Fruit fly (Drosophila melanogaster) whole organism, embryonic: Measurements from ENCODE around the gene MFS9.

Source experiments
- Ada2b ChIP-seq: fragments of 200-800 bp; sonication (Bioruptor generic); IDR thresholded peaks from 2 replicates; pipeline ENCODE4 v1.3.6; 2022; ENCODE audit warnings: missing biosample characterization, missing genetic modification characterization
- Blimp-1 ChIP-seq: fragments of 200-800 bp; sonication (Bioruptor generic); optimal IDR thresholded peaks from 3 replicates; lab custom pipeline; 2018; ENCODE audit warnings: missing biosample characterization, missing genetic modification characterization, mild to moderate bottlenecking, moderate library complexity, missing genetic modification reagents
- BtbVII ChIP-seq: fragments of 200-800 bp; sonication (Bioruptor generic); optimal IDR thresholded peaks from 3 replicates; lab custom pipeline; 2017; ENCODE audit warnings: missing biosample characterization, mild to moderate bottlenecking, missing genetic modification characterization
- CG10366 ChIP-seq: fragments of 200-800 bp; sonication (Bioruptor generic); IDR thresholded peaks from 2 replicates; pipeline ENCODE4 v1.3.6; 2022; ENCODE audit warnings: missing biosample characterization, missing genetic modification characterization
- CG10979 ChIP-seq: fragments of 200-800 bp; sonication (Bioruptor generic); optimal IDR thresholded peaks from 2 replicates; lab custom pipeline; 2018; ENCODE audit warnings: missing biosample characterization, mild to moderate bottlenecking, missing genetic modification characterization, moderate library complexity
- CG11456 ChIP-seq: fragments of 200-800 bp; sonication (Bioruptor generic); IDR thresholded peaks from 3 replicates; pipeline ENCODE4 v1.3.6; 2022; ENCODE audit warnings: missing biosample characterization, missing genetic modification characterization
- CG11723 ChIP-seq: fragments of 200-800 bp; sonication (Bioruptor generic); optimal IDR thresholded peaks from 2 replicates; lab custom pipeline; 2017; ENCODE audit warnings: missing biosample characterization, mild to moderate bottlenecking, missing genetic modification characterization
- CG1602 ChIP-seq: fragments of 200-800 bp; sonication (Bioruptor generic); optimal IDR thresholded peaks from 3 replicates; lab custom pipeline; 2016; ENCODE audit warnings: missing biosample characterization, missing genetic modification characterization
- CG3163 ChIP-seq: fragments of 200-800 bp; sonication (Bioruptor generic); optimal IDR thresholded peaks from 3 replicates; lab custom pipeline; 2016; ENCODE audit warnings: missing biosample characterization, missing genetic modification characterization
- CG34224 ChIP-seq: fragments of 200-800 bp; sonication (Bioruptor generic); IDR thresholded peaks from 3 replicates; pipeline ENCODE4 v1.3.6; 2022; ENCODE audit warnings: missing biosample characterization, missing genetic modification characterization; ENCODE audit not compliant: partially characterized antibody
- CG5245 ChIP-seq: fragments of 200-800 bp; sonication (Bioruptor generic); optimal IDR thresholded peaks from 3 replicates; lab custom pipeline; 2016; ENCODE audit warnings: missing biosample characterization, missing genetic modification characterization
- CG7786 ChIP-seq: fragments of 200-800 bp; sonication (Bioruptor generic); optimal IDR thresholded peaks from 2 replicates; lab custom pipeline; 2016; ENCODE audit warnings: missing biosample characterization, missing genetic modification characterization
- D ChIP-seq, 2 experiments: fragments of 200-800 bp in 1 of 2; fragments of >200 bp in 1 of 2; sonication (Bioruptor generic) in 1 of 2; optimal IDR thresholded peaks; 2 replicates in 1 of 2; 3 replicates in 1 of 2; lab custom pipeline; 2017; ENCODE audit warnings: mild to moderate bottlenecking in 1 of 2, missing biosample characterization in 1 of 2, missing genetic modification characterization in 1 of 2, missing genetic modification reagents in 1 of 2
- D19A ChIP-seq: fragments of 200-800 bp; optimal IDR thresholded peaks from 3 replicates; lab custom pipeline; 2019; ENCODE audit warnings: missing biosample characterization, mild to moderate bottlenecking, missing genetic modification characterization, moderate library complexity
- Elba2 ChIP-seq: fragments of 200-800 bp; sonication (Bioruptor generic); optimal IDR thresholded peaks from 3 replicates; lab custom pipeline; 2016; ENCODE audit warnings: missing biosample characterization, missing genetic modification characterization
- GATAe ChIP-seq: fragments of 200-800 bp; sonication (Bioruptor generic); conservative IDR thresholded peaks from 2 replicates; pipeline ENCODE4 v1.3.6; 2022; ENCODE audit warnings: missing biosample characterization, missing genetic modification characterization
- Lhr ChIP-seq: fragments of 200-800 bp; sonication (Bioruptor generic); optimal IDR thresholded peaks from 3 replicates; lab custom pipeline; 2017; ENCODE audit warnings: mild to moderate bottlenecking, missing biosample characterization, missing genetic modification reagents, missing genetic modification characterization
- MTF-1 ChIP-seq: fragments of 200-800 bp; sonication (Bioruptor generic); optimal IDR thresholded peaks from 2 replicates; lab custom pipeline; 2018; ENCODE audit warnings: missing biosample characterization, mild to moderate bottlenecking, missing genetic modification characterization, borderline replicate concordance
- NK7.1 ChIP-seq: fragments of 200-800 bp; sonication (Bioruptor generic); optimal IDR thresholded peaks from 3 replicates; lab custom pipeline; 2016; ENCODE audit warnings: missing biosample characterization, missing genetic modification characterization
- Pdp1 ChIP-seq, 2 experiments: fragments of 200-800 bp; sonication (Bioruptor generic); optimal IDR thresholded peaks; 3 replicates each; lab custom pipeline; 2016; ENCODE audit warnings: missing biosample characterization in 2 of 2, missing genetic modification characterization in 2 of 2, mild to moderate bottlenecking in 1 of 2, moderate library complexity in 1 of 2
- Xrp1 ChIP-seq: fragments of 200-800 bp; sonication (Bioruptor generic); IDR thresholded peaks from 2 replicates; pipeline ENCODE4 v1.3.6; 2022; ENCODE audit warnings: missing biosample characterization, missing genetic modification characterization
- chinmo ChIP-seq: fragments of 200-800 bp; sonication (Bioruptor generic); IDR thresholded peaks from 4 replicates; pipeline ENCODE4 v1.3.6; 2022; ENCODE audit warnings: missing biosample characterization, missing genetic modification characterization; ENCODE audit not compliant: partially characterized antibody
- chm ChIP-seq: fragments of 200-800 bp; sonication (Bioruptor generic); IDR thresholded peaks from 2 replicates; pipeline ENCODE4 v1.3.6; 2022; ENCODE audit warnings: missing biosample characterization, missing genetic modification characterization
- corto ChIP-seq: fragments of 200-800 bp; sonication (Bioruptor generic); optimal IDR thresholded peaks from 2 replicates; lab custom pipeline; 2016; ENCODE audit warnings: missing biosample characterization, mild to moderate bottlenecking, missing genetic modification characterization, moderate library complexity
- dati ChIP-seq: fragments of 200-800 bp; sonication (Bioruptor generic); IDR thresholded peaks from 2 replicates; pipeline ENCODE4 v1.3.6; 2022; ENCODE audit warnings: missing biosample characterization, missing genetic modification characterization
- exex ChIP-seq: fragments of 200-800 bp; sonication (Bioruptor generic); optimal IDR thresholded peaks from 4 replicates; lab custom pipeline; 2018; ENCODE audit warnings: missing biosample characterization, mild to moderate bottlenecking, missing genetic modification characterization, moderate library complexity
- fd102C ChIP-seq: fragments of 200-800 bp; sonication (Bioruptor generic); optimal IDR thresholded peaks from 2 replicates; lab custom pipeline; 2018; ENCODE audit warnings: missing biosample characterization, mild to moderate bottlenecking, missing genetic modification characterization, moderate library complexity
- gfzf ChIP-seq: fragments of 200-800 bp; sonication (Bioruptor generic); optimal IDR thresholded peaks from 2 replicates; lab custom pipeline; 2016; ENCODE audit warnings: missing biosample characterization, mild to moderate bottlenecking, missing genetic modification characterization, moderate library complexity
- gt ChIP-seq: fragments of 200-800 bp; sonication (Bioruptor generic); IDR thresholded peaks from 2 replicates; pipeline ENCODE4 v1.3.6; 2022; ENCODE audit warnings: missing biosample characterization, missing genetic modification characterization
- lab ChIP-seq: fragments of 200-800 bp; sonication (Bioruptor generic); optimal IDR thresholded peaks from 3 replicates; lab custom pipeline; 2017; ENCODE audit warnings: missing biosample characterization, missing genetic modification characterization, mild to moderate bottlenecking, moderate library complexity, missing genetic modification reagents
- slou ChIP-seq: fragments of 200-800 bp; sonication (Bioruptor generic); optimal IDR thresholded peaks from 3 replicates; lab custom pipeline; 2016; ENCODE audit warnings: missing biosample characterization, missing genetic modification characterization
- tap ChIP-seq: fragments of 200-800 bp; optimal IDR thresholded peaks from 3 replicates; lab custom pipeline; 2019; ENCODE audit warnings: missing biosample characterization, mild to moderate bottlenecking, missing genetic modification characterization, moderate library complexity
- unc-4 ChIP-seq: fragments of 200-800 bp; sonication (Bioruptor generic); IDR thresholded peaks from 2 replicates; pipeline ENCODE4 v1.3.6; 2022; ENCODE audit warnings: missing biosample characterization, missing genetic modification characterization; ENCODE audit not compliant: partially characterized antibody

Gene MFS9

DNA sequence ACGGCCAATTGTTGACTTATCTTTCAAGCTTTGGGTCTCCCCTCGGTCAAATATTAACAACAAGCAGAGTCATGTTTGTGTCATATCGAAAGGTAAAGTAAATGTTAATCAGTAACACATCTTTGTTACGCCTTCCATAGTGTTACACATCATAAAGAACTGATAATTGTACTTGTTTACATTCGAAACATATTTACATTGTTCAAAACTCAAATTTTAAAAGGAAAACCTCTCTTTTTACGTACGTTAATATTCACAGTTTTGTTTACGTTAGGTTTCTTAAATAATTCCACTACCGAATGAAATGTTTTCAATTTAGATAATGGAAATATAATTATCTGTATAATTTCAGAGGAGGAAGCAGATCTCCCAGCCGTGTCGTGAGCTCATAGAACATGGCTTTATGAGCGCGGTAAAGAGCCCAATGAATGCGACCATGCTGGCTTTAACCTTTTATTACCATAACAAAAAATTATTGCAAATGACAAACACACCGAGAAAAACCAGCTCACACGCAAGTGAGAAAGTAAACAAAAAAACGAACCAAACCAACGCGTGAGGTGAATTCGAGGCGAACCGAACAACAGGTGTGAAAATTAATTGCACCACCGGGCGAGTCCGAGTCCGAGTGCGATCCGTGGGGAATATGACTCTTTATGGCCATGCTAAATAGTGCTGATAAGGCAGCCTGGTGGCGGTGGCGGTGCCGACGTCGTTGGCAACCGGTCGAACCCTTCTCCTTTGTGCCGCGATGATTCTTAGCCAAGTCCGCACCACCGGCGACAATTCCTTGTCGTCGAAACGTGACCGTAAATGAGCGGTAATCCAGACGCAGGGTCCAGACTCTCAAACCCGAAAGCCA, 30.2 kb upstream of the MFS9 start (continued):
- TF ChIP-seq CG5245 (GFP tag; lab: Kevin White, UChicago) (no peak), CG10366 (GFP tag; lab: Robert Waterston, UW) (no peak), D19A (tag; lab: Kevin White, UChicago) (peak; percentile 30), unc-4 (GFP tag; lab: Robert Waterston, UW) (no peak), tap (tag; lab: Kevin White, UChicago) (peak; percentile 41), Lhr (GFP tag; lab: Kevin White, UChicago) (peak; percentile 15), chm (GFP tag; lab: Robert Waterston, UW) (peak; percentile 67; the same call in 1 of the 2 replicates), slou (peak; percentile 30)

DNA sequence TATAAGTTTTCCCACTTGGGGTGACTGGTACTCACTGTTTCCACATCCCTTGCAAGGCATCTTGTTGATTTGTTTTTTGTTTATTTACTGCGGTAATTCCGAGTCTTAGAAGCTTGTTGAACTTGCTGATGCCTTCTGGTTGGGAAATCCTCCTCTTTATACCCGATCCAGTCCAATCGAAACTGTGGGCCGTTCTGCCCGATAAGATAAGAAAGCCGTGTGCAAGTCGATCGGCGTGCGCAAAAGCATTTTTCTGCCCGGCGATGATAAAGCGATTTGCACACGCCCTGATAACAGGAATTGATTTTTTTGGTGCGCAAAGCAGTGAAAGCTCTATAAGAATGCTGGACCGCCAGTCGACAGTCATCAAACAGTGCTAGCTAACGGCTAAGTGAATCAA, 22.3 kb upstream of the MFS9 start, which contains the start of the genes MtnE and MtnD:
TSS of gene MtnE (minus strand) at position 130 of the 400 bp plus-strand sequence.
TSS of gene MtnD (plus strand) at position 388 of the 400 bp plus-strand sequence.
- TF ChIP-seq CG11456 (GFP tag; lab: Robert Waterston, UW) (0 out of 3 replicates have a peak, but pooled peaks have one; percentile 6), NK7.1 (GFP tag; lab: Kevin White, UChicago) (no peak), chinmo (0 out of 4 replicates have a peak, but pooled peaks have one; percentile 41), lab (peak; percentile 16), MTF-1 (peak; percentile 97), GATAe (GFP tag; lab: Robert Waterston, UW) (peak; percentile 83; the same call in 1 of the 2 replicates), corto (GFP tag; lab: Kevin White, UChicago) (peak; percentile 39), exex (tag; lab: Kevin White, UChicago) (peak; percentile 65), gt (GFP tag; lab: Robert Waterston, UW) (no peak), Ada2b (no peak)

DNA sequence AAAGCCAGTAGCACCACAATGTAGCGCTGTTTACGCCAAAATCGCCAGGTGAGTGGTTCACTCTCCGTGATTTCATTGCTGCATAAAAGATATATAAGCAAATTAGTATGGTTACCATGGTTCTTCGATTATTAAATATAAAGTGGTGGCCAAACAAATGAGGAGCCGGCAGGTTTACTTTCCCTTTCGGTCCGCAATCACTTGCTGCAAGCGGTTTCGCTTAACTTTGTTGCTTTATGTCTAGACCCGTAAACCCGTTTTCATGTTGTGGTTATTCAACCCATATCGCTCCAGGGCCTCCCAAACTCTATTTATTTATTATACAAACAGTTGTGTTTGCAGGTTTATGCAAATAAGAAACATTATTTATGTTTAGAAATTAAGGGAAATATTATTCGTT, 2.9 kb downstream of the MFS9 start:
- peak in 1 of 2 experiments; percentile 36 for TF ChIP-seq Pdp1 (GFP tag; optimal IDR thresholded peaks at IDR 0.05; lab: Kevin White, UChicago)
- no peak for TF ChIP-seq dati (GFP tag; lab: Robert Waterston, UW)
- peak; percentile 79 for TF ChIP-seq Blimp-1 (GFP tag; lab: Kevin White, UChicago)

DNA sequence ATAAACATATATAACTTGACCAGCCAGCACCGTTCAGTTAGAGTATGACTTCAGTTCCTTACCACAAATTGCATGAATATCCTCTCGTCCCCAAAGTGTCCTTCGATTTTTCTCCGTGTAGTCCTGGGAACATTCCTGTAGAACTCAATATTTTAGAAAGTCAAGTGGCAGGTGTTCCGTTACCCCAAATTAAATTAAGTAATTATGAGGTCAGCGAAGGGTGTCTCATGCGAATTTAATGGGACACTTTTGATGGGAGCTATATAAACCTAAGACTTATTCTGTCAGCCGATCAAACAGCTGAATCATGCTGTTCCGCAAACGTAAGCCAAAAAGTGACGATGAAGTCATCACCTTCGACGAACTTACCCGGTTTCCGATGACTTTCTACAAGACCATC, 7.8 kb downstream of the MFS9 start, which contains the start of gene Or92a:
TSS of gene Or92a (plus strand) at position 301 of the 400 bp plus-strand sequence.
- TF ChIP-seq Xrp1 (GFP tag; lab: Robert Waterston, UW) (no peak), CG1602 (GFP tag; lab: Kevin White, UChicago) (no peak), CG10979 (tag; lab: Kevin White, UChicago) (no peak), fd102C (GFP tag; lab: Kevin White, UChicago) (no peak), Elba2 (no peak), unc-4 (GFP tag; lab: Robert Waterston, UW) (no peak), CG7786 (no peak), CG3163 (no peak), BtbVII (GFP tag; lab: Kevin White, UChicago) (no peak), D (optimal IDR thresholded peaks at IDR 0.05; lab: Kevin White, UChicago) (no peak), D (GFP tag; optimal IDR thresholded peaks at IDR 0.05; lab: Kevin White, UChicago) (no peak), CG34224 (GFP tag; lab: Robert Waterston, UW) (no peak), gfzf (no peak), CG11723 (GFP tag; lab: Kevin White, UChicago) (no peak)
